Fruit fly (Drosophila melanogaster): ENCODE measurements around the gene Acsf3.

Gene Acsf3

dm6 chrX:7323649-7324511 is 5.0 kb upstream of the Acsf3 start, which contains the start of the genes Atg5 and Dok (continued):
- TF ChIP-seq grau (tag; optimal IDR thresholded peaks at IDR 0.05), result peak; percentile 23
- no peak for TF ChIP-seq Gsc (GFP tag; IDR thresholded peaks at IDR 0.05)
- TF ChIP-seq tap (tag; optimal IDR thresholded peaks at IDR 0.05), result no peak
- TF ChIP-seq GATAe (GFP tag; conservative IDR thresholded peaks at IDR 0.05), result 0 out of 2 replicates have a peak, but pooled peaks have one; percentile 12
- TF ChIP-seq Neu2 (GFP tag; optimal IDR thresholded peaks at IDR 0.05; ENCODE audit: borderline replicate concordance), result no peak
- TF ChIP-seq CG8290 (GFP tag; optimal IDR thresholded peaks at IDR 0.05), result no peak
- TF ChIP-seq CG8290 (tag; optimal IDR thresholded peaks at IDR 0.05), result peak in 1 of 2 experiments; percentile 70
- peak; percentile 55 for TF ChIP-seq Xbp1 (GFP tag; optimal IDR thresholded peaks at IDR 0.05)
- TF ChIP-seq ttk (GFP tag; IDR thresholded peaks at IDR 0.05), result no peak
- TF ChIP-seq dpn (GFP tag; optimal IDR thresholded peaks at IDR 0.05), result peak in 1 of 2 experiments; percentile 44
- peak; percentile 26 for TF ChIP-seq CG4424 (GFP tag; optimal IDR thresholded peaks at IDR 0.05)
- TF ChIP-seq Dll (GFP tag; IDR thresholded peaks at IDR 0.05; ENCODE audit: partially characterized antibody), result peak; percentile 67
- no peak for TF ChIP-seq CG12744 (GFP tag; optimal IDR thresholded peaks at IDR 0.05)
- no peak for TF ChIP-seq CG18476 (GFP tag; optimal IDR thresholded peaks at IDR 0.05)
- peak; percentile 48 for TF ChIP-seq CG32532 (GFP tag; IDR thresholded peaks at IDR 0.05)
- no peak for TF ChIP-seq Dip3 (GFP tag; optimal IDR thresholded peaks at IDR 0.05)
- peak; percentile 23 for TF ChIP-seq CG9797 (GFP tag; optimal IDR thresholded peaks at IDR 0.05)
- TF ChIP-seq MBD-R2 (GFP tag; IDR thresholded peaks at IDR 0.05), result peak; percentile 63
- 0 out of 2 replicates have a peak, but pooled peaks have one; percentile 16 for TF ChIP-seq CG32772 (GFP tag; IDR thresholded peaks at IDR 0.05)
- no peak for TF ChIP-seq pnt (GFP tag; optimal IDR thresholded peaks at IDR 0.05)
- TF ChIP-seq ken (GFP tag; IDR thresholded peaks at IDR 0.05), result 0 out of 3 replicates have a peak, but pooled peaks have one; percentile 23
- TF ChIP-seq croc (GFP tag; conservative IDR thresholded peaks at IDR 0.05), result no peak
- peak; percentile 59 for TF ChIP-seq CG15479 (GFP tag; optimal IDR thresholded peaks at IDR 0.05)
- peak; percentile 83 for TF ChIP-seq MESR4 (GFP tag; optimal IDR thresholded peaks at IDR 0.05)
- no peak for TF ChIP-seq Kr (GFP tag; optimal IDR thresholded peaks at IDR 0.05)
- TF ChIP-seq CG8388 (GFP tag; optimal IDR thresholded peaks at IDR 0.05), result no peak
- no peak for TF ChIP-seq ase (GFP tag; IDR thresholded peaks at IDR 0.05)
- TF ChIP-seq Nf-YC (tag; optimal IDR thresholded peaks at IDR 0.05), result peak; percentile 44
- no peak for TF ChIP-seq CG9727 (GFP tag; optimal IDR thresholded peaks at IDR 0.05)
- peak; percentile 66 for TF ChIP-seq zfh2 (GFP tag; optimal IDR thresholded peaks at IDR 0.05)
- no peak for TF ChIP-seq HLH3B (GFP tag; IDR thresholded peaks at IDR 0.05)
- peak; percentile 44 for TF ChIP-seq CG13424 (tag; optimal IDR thresholded peaks at IDR 0.05)
- TF ChIP-seq CG6854 (GFP tag; optimal IDR thresholded peaks at IDR 0.05), result no peak
- no peak for TF ChIP-seq Dad (GFP tag; optimal IDR thresholded peaks at IDR 0.05)
- TF ChIP-seq CG30403 (GFP tag; optimal IDR thresholded peaks at IDR 0.05), result peak; percentile 52
- TF ChIP-seq Doc3 (GFP tag; IDR thresholded peaks at IDR 0.05; ENCODE audit: partially characterized antibody), result peak; percentile 58; the same call in 1 of the 3 replicates
- TF ChIP-seq mam (GFP tag; optimal IDR thresholded peaks at IDR 0.05), result peak; percentile 16
- TF ChIP-seq HLH4C (GFP tag; IDR thresholded peaks at IDR 0.05; ENCODE audit: partially characterized antibody), result peak; percentile 64
- TF ChIP-seq CG2116 (GFP tag; optimal IDR thresholded peaks at IDR 0.05), result peak; percentile 97
- no peak; the same call in 2 of the 3 replicates for TF ChIP-seq H15 (GFP tag; IDR thresholded peaks at IDR 0.05)
- peak; percentile 43 for TF ChIP-seq CG15514 (GFP tag; optimal IDR thresholded peaks at IDR 0.05)
- peak; percentile 64 for TF ChIP-seq CG17361 (GFP tag; IDR thresholded peaks at IDR 0.05)
- TF ChIP-seq lola (GFP tag; optimal IDR thresholded peaks at IDR 0.05), result peak in 1 of 3 experiments; percentile 9
- TF ChIP-seq Chrac-16 (GFP tag; optimal IDR thresholded peaks at IDR 0.05), result peak; percentile 31
- no peak for TF ChIP-seq fd3F (GFP tag; optimal IDR thresholded peaks at IDR 0.05)
- TF ChIP-seq h (optimal IDR thresholded peaks at IDR 0.05), result no peak
- 0 out of 3 replicates have a peak, but pooled peaks have one; percentile 24 for TF ChIP-seq ci (GFP tag; IDR thresholded peaks at IDR 0.05)
- TF ChIP-seq kah (GFP tag; optimal IDR thresholded peaks at IDR 0.05), result no peak
- TF ChIP-seq CG9609 (GFP tag; optimal IDR thresholded peaks at IDR 0.05), result peak; percentile 33
